Worm (Caenorhabditis elegans) whole organism, L4 larva: Measurements from ENCODE around the gene Y73C8C.3.

Experiments
- attf-4 ChIP-seq: sonication (generic microtip); optimal IDR thresholded peaks from 3 replicates; lab custom pipeline; 2017; ENCODE audit warnings: missing biosample characterization, missing genetic modification characterization
- ctbp-1 ChIP-seq: fragments of 200-800 bp; sonication (Bioruptor generic); IDR thresholded peaks from 2 replicates; pipeline ENCODE4 v1.3.6; 2022; ENCODE audit warnings: missing genetic modification reagents, missing genetic modification characterization, missing compliant biosample characterization
- unc-39 ChIP-seq: sonication (generic microtip); optimal IDR thresholded peaks from 2 replicates; lab custom pipeline; 2017; ENCODE audit warnings: missing biosample characterization, missing genetic modification characterization

- TF ChIP-seq unc-39 (tag; lab: Kevin White, UChicago) (no peak), ctbp-1 (GFP tag; lab: Robert Waterston, UW) (no peak), attf-4 (tag; lab: Kevin White, UChicago) (no peak)
Observed at ce11 chrV:3128803-3129202, 13.7 kb downstream of the Y73C8C.3 start, which contains the start of gene tat-6.
